In the genomic region with DNA sequence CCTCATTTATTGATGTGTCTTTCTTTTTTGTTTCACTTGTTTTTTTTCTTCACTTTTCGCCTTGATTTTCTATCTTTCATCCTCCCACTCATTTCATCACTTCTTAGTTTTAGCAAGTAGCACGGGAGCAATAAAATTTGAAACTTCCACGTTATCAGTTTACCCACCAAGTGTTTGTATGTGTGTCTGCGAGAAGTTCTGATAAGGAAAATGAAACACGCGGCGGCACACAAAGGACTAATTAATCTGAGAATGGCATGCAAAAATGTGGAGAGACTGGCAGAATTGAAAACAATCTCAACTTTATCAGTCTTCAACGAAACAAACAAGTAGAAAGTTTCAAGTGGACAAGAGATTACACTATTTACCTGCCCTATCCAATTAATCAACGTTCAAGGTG, we compare ENCODE assay signal across 7 worm cellular contexts.
TF ChIP-seq lines count a peak whose summit lies in the region.

No protein-coding gene starts in this region.

TF ChIP-seq in whole organism, L1 larva, 84 proteins besides CTCF, POLR2A, EP300 and RAD21 (continues in another document):
- TF ChIP-seq lin-35 (GFP tag; optimal IDR thresholded peaks at IDR 0.05; lab: Kevin White, UChicago) (peak in 1 of 2 experiments; percentile 58), nhr-20 (tag; optimal IDR thresholded peaks at IDR 0.05; lab: Kevin White, UChicago) (peak; percentile 38), blmp-1 (tag; optimal IDR thresholded peaks at IDR 0.05; lab: Kevin White, UChicago) (peak; percentile 9), Y116A8C.19 (tag; optimal IDR thresholded peaks at IDR 0.05; lab: Kevin White, UChicago; ENCODE audit: borderline replicate concordance) (no peak), nhr-19 (GFP tag; conservative IDR thresholded peaks at IDR 0.05; lab: Robert Waterston, UW) (peak; percentile 23; the same call in 1 of the 2 replicates), unc-62 (GFP tag; optimal IDR thresholded peaks at IDR 0.05; lab: Kevin White, UChicago) (no peak), ceh-8 (GFP tag; optimal IDR thresholded peaks at IDR 0.05; lab: Kevin White, UChicago) (no peak), lin-14 (GFP tag; optimal IDR thresholded peaks at IDR 0.05; lab: Kevin White, UChicago) (peak; percentile 76), nhr-71 (tag; optimal IDR thresholded peaks at IDR 0.05; lab: Kevin White, UChicago) (peak; percentile 47), C34B4.2 (tag; optimal IDR thresholded peaks at IDR 0.05; lab: Kevin White, UChicago) (no peak), pqm-1 (tag; optimal IDR thresholded peaks at IDR 0.05; lab: Kevin White, UChicago) (peak; percentile 88)

TF ChIP-seq in whole organism, L2 larva, 48 proteins besides CTCF, POLR2A, EP300 and RAD21:
- TF ChIP-seq lin-13 (GFP tag; optimal IDR thresholded peaks at IDR 0.05; lab: Kevin White, UChicago): no peak
- TF ChIP-seq fos-1 (tag; optimal IDR thresholded peaks at IDR 0.05; lab: Kevin White, UChicago): peak; percentile 78
- no peak for TF ChIP-seq ama-1 (optimal IDR thresholded peaks at IDR 0.05; lab: Kevin White, UChicago)
- peak; percentile 51 for TF ChIP-seq sma-9 (GFP tag; optimal IDR thresholded peaks at IDR 0.05; lab: Kevin White, UChicago)
- TF ChIP-seq sma-9 (tag; optimal IDR thresholded peaks at IDR 0.05; lab: Kevin White, UChicago): no peak
- TF ChIP-seq crh-2 (tag; optimal IDR thresholded peaks at IDR 0.05; lab: Kevin White, UChicago): peak; percentile 84
- TF ChIP-seq elt-3 (tag; optimal IDR thresholded peaks at IDR 0.05; lab: Kevin White, UChicago): no peak
- TF ChIP-seq F13H6.1 (tag; optimal IDR thresholded peaks at IDR 0.05; lab: Kevin White, UChicago): peak; percentile 66
- TF ChIP-seq nhr-129 (tag; optimal IDR thresholded peaks at IDR 0.05; lab: Kevin White, UChicago): peak; percentile 63
- peak; percentile 8 for TF ChIP-seq gmeb-1 (tag; optimal IDR thresholded peaks at IDR 0.05; lab: Kevin White, UChicago)
- peak; percentile 35 for TF ChIP-seq sma-3 (GFP tag; optimal IDR thresholded peaks at IDR 0.05; lab: Kevin White, UChicago)
- peak in 1 of 2 experiments; percentile 26 for TF ChIP-seq lsy-2 (tag; optimal IDR thresholded peaks at IDR 0.05; lab: Kevin White, UChicago)

TF ChIP-seq in whole organism, L3 larva, 47 proteins besides CTCF, POLR2A, EP300 and RAD21:
- no peak for TF ChIP-seq daf-12 (tag; optimal IDR thresholded peaks at IDR 0.05; lab: Kevin White, UChicago)
- no peak for TF ChIP-seq nhr-28 (tag; optimal IDR thresholded peaks at IDR 0.05; lab: Kevin White, UChicago)
- TF ChIP-seq pqm-1 (tag; optimal IDR thresholded peaks at IDR 0.05; lab: Kevin White, UChicago): peak; percentile 89
- no peak for TF ChIP-seq nhr-67 (tag; optimal IDR thresholded peaks at IDR 0.05; lab: Kevin White, UChicago)
- TF ChIP-seq ceh-28 (tag; optimal IDR thresholded peaks at IDR 0.05; lab: Kevin White, UChicago): no peak
- TF ChIP-seq jun-1 (tag; optimal IDR thresholded peaks at IDR 0.05; lab: Kevin White, UChicago): peak; percentile 36
- peak; percentile 96 for TF ChIP-seq elt-2 (tag; optimal IDR thresholded peaks at IDR 0.05; lab: Kevin White, UChicago)
- TF ChIP-seq ceh-16 (tag; optimal IDR thresholded peaks at IDR 0.05; lab: Kevin White, UChicago): no peak
- TF ChIP-seq pha-4 (tag; optimal IDR thresholded peaks at IDR 0.05; lab: Kevin White, UChicago): peak; percentile 44

TF ChIP-seq in whole organism, L4 larva, 104 proteins besides CTCF, POLR2A, EP300 and RAD21 (continues in another document):
- TF ChIP-seq dpl-1 (GFP tag; optimal IDR thresholded peaks at IDR 0.05; lab: Kevin White, UChicago) (no peak), lsy-2 (tag; optimal IDR thresholded peaks at IDR 0.05; lab: Kevin White, UChicago) (peak in 1 of 2 experiments; percentile 23), aha-1 (tag; lab: Kevin White, UChicago) (peak; percentile 98), mxl-3 (GFP tag; optimal IDR thresholded peaks at IDR 0.05; lab: Kevin White, UChicago) (peak; percentile 80), mes-2 (tag; optimal IDR thresholded peaks at IDR 0.05; lab: Kevin White, UChicago; ENCODE audit: poor library complexity, severe bottlenecking) (peak; percentile 8), unc-62 (GFP tag; optimal IDR thresholded peaks at IDR 0.05 in 1 of 2; lab: Kevin White, UChicago) (peak in 1 of 2 experiments; percentile 78), unc-62 (tag; optimal IDR thresholded peaks at IDR 0.05; lab: Kevin White, UChicago) (no peak), dmd-6 (GFP tag; IDR thresholded peaks at IDR 0.05; lab: Robert Waterston, UW) (peak; percentile 89), nhr-42 (GFP tag; IDR thresholded peaks at IDR 0.05; lab: Robert Waterston, UW) (no peak), dve-1 (tag; optimal IDR thresholded peaks at IDR 0.05; lab: Kevin White, UChicago; ENCODE audit: insufficient read depth) (peak; percentile 88), php-3 (GFP tag; IDR thresholded peaks at IDR 0.05; lab: Robert Waterston, UW) (peak; percentile 88), nhr-28 (tag; optimal IDR thresholded peaks at IDR 0.05; lab: Kevin White, UChicago) (peak; percentile 89), hif-1 (tag; optimal IDR thresholded peaks at IDR 0.05; lab: Kevin White, UChicago) (no peak), D1046.2 (GFP tag; IDR thresholded peaks at IDR 0.05; lab: Robert Waterston, UW) (no peak)

TF ChIP-seq in whole organism, late embryonic, 69 proteins besides CTCF, POLR2A, EP300 and RAD21:
- peak; percentile 93 for TF ChIP-seq elt-2 (tag; optimal IDR thresholded peaks at IDR 0.05; lab: Kevin White, UChicago)
- TF ChIP-seq npax-4 (tag; optimal IDR thresholded peaks at IDR 0.05; lab: Kevin White, UChicago): no peak
- TF ChIP-seq pqm-1 (tag; optimal IDR thresholded peaks at IDR 0.05; lab: Kevin White, UChicago): peak; percentile 11
- TF ChIP-seq lim-6 (tag; optimal IDR thresholded peaks at IDR 0.05; lab: Kevin White, UChicago): no peak

TF ChIP-seq in whole organism, mixed stage, embryonic, 35 proteins besides CTCF, POLR2A, EP300 and RAD21:
- TF ChIP-seq hlh-1 (tag; optimal IDR thresholded peaks at IDR 0.05; lab: Kevin White, UChicago) (peak; percentile 42), unc-39 (tag; optimal IDR thresholded peaks at IDR 0.05; lab: Kevin White, UChicago) (no peak)

TF ChIP-seq in whole organism, young adult, 124 proteins besides CTCF, POLR2A, EP300 and RAD21:
- TF ChIP-seq dox-1 (GFP tag; IDR thresholded peaks at IDR 0.05; lab: Robert Waterston, UW) (peak; percentile 71), let-607 (tag; optimal IDR thresholded peaks at IDR 0.05; lab: Kevin White, UChicago) (peak in 1 of 2 experiments; percentile 38), ztf-28 (GFP tag; IDR thresholded peaks at IDR 0.05; lab: Robert Waterston, UW) (no peak), cebp-1 (GFP tag; IDR thresholded peaks at IDR 0.05; lab: Robert Waterston, UW) (no peak), cebp-1 (tag; optimal IDR thresholded peaks at IDR 0.05; lab: Kevin White, UChicago) (peak; percentile 60), unc-62 (GFP tag; optimal IDR thresholded peaks at IDR 0.05; lab: Kevin White, UChicago) (no peak), lin-40 (tag; optimal IDR thresholded peaks at IDR 0.05; lab: Kevin White, UChicago) (peak; percentile 34), madf-10 (tag; optimal IDR thresholded peaks at IDR 0.05; lab: Kevin White, UChicago) (no peak), F39B2.1 (GFP tag; IDR thresholded peaks at IDR 0.05; lab: Robert Waterston, UW) (no peak), attf-6 (GFP tag; IDR thresholded peaks at IDR 0.05; lab: Robert Waterston, UW) (no peak), atf-7 (tag; optimal IDR thresholded peaks at IDR 0.05; lab: Kevin White, UChicago) (peak; percentile 8), attf-3 (GFP tag; conservative IDR thresholded peaks at IDR 0.05; lab: Robert Waterston, UW) (no peak), tlf-1 (GFP tag; optimal IDR thresholded peaks at IDR 0.05; lab: Kevin White, UChicago) (no peak), Y95B8A.8 (GFP tag; IDR thresholded peaks at IDR 0.05; lab: Robert Waterston, UW) (no peak), lir-1 (GFP tag; conservative IDR thresholded peaks at IDR 0.05; lab: Robert Waterston, UW) (no peak), ets-4 (GFP tag; optimal IDR thresholded peaks at IDR 0.05; lab: Kevin White, UChicago) (peak; percentile 40), pha-4 (tag; optimal IDR thresholded peaks at IDR 0.05; lab: Kevin White, UChicago) (peak; percentile 21), nhr-80 (tag; optimal IDR thresholded peaks at IDR 0.05; lab: Kevin White, UChicago) (peak; percentile 95), tbp1 (GFP tag; optimal IDR thresholded peaks at IDR 0.05; lab: Kevin White, UChicago) (peak; percentile 24)
TF ChIP-seq in whole organism, young adult: peak in this region for 9.
